In the genomic region with DNA sequence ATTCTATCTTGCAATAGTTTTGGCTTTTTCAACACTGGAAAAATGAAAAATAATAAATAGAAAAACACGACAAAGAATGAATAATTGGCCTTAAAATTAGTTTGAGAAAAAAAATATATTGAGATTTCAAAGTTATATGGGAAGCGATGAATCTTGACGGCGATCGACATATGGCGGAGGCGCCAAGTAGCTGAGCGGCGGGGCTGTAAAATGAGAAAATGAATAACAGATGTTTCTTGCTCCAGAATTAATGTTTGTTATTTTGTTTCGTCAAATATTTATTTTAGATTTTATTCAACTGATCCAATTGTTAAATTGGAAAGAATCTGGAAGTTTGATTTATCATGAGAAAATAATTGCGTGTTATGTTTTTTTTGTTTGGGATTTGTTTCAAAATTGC, we compare ENCODE assay signal across 2 worm cellular contexts.
TF ChIP-seq lines count a peak whose summit lies in the region.

A gene (minus strand): TSS at position 42 of the 400 bp plus-strand sequence.

TF ChIP-seq in whole organism, L1 larva, 84 proteins besides CTCF, POLR2A, EP300 and RAD21:
- no peak for TF ChIP-seq mdl-1 (tag; optimal IDR thresholded peaks at IDR 0.05; lab: Kevin White, UChicago)
- TF ChIP-seq lir-3 (tag; optimal IDR thresholded peaks at IDR 0.05; lab: Kevin White, UChicago; ENCODE audit: poor library complexity) = no peak
- peak; percentile 97 for TF ChIP-seq dsc-1 (tag; optimal IDR thresholded peaks at IDR 0.05; lab: Kevin White, UChicago)
- no peak for TF ChIP-seq ets-5 (GFP tag; IDR thresholded peaks at IDR 0.05; lab: Robert Waterston, UW)
- TF ChIP-seq ceh-8 (GFP tag; optimal IDR thresholded peaks at IDR 0.05; lab: Kevin White, UChicago) = no peak
- TF ChIP-seq nhr-47 (tag; optimal IDR thresholded peaks at IDR 0.05; lab: Kevin White, UChicago) = no peak
- TF ChIP-seq hlh-4 (tag; optimal IDR thresholded peaks at IDR 0.05; lab: Kevin White, UChicago) = no peak
- TF ChIP-seq ceh-63 (GFP tag; optimal IDR thresholded peaks at IDR 0.05; lab: Kevin White, UChicago) = no peak
- peak; percentile 83 for TF ChIP-seq fkh-4 (tag; optimal IDR thresholded peaks at IDR 0.05; lab: Kevin White, UChicago; ENCODE audit: borderline replicate concordance)
- no peak for TF ChIP-seq snu-23 (GFP tag; optimal IDR thresholded peaks at IDR 0.05; lab: Kevin White, UChicago)

TF ChIP-seq in whole organism, late embryonic, 69 proteins besides CTCF, POLR2A, EP300 and RAD21:
- TF ChIP-seq madf-2 (tag; optimal IDR thresholded peaks at IDR 0.05; lab: Kevin White, UChicago) (no peak), lim-6 (tag; optimal IDR thresholded peaks at IDR 0.05; lab: Kevin White, UChicago) (no peak), hlh-8 (tag; optimal IDR thresholded peaks at IDR 0.05; lab: Kevin White, UChicago) (peak; percentile 75)
TF ChIP-seq in whole organism, late embryonic: peak in this region for 1.
